Worm (Caenorhabditis elegans) whole organism, mixed stage, embryonic: ENCODE results near the gene T07F12.2.
A peak's percentile ranks its signal among the peaks of the same experiment; 100 is the strongest.

Experiments used
- M03D4.4 ChIP-seq: sonication (generic microtip); optimal IDR thresholded peaks from 2 replicates; lab custom pipeline; 2017; ENCODE audit warnings: mild to moderate bottlenecking, missing genetic modification characterization, missing compliant biosample characterization
- blmp-1 ChIP-seq: fragments of 150-350 bp; optimal IDR thresholded peaks from 2 replicates; lab custom pipeline; 2014; ENCODE audit warnings: missing biosample characterization, missing genetic modification characterization
- ceh-39 ChIP-seq: fragments of 150-350 bp; optimal IDR thresholded peaks from 2 replicates; lab custom pipeline; 2014; ENCODE audit warnings: missing biosample characterization, missing genetic modification characterization
- ceh-43 ChIP-seq: fragments of 200-800 bp; sonication (Bioruptor generic); optimal IDR thresholded peaks from 2 replicates; lab custom pipeline; 2018; ENCODE audit warnings: mild to moderate bottlenecking, missing genetic modification characterization, moderate library complexity, missing compliant biosample characterization
- ceh-83 ChIP-seq: fragments of 200-800 bp; sonication (Bioruptor generic); optimal IDR thresholded peaks from 2 replicates; lab custom pipeline; 2018; ENCODE audit warnings: mild to moderate bottlenecking, missing genetic modification characterization, missing compliant biosample characterization
- ces-1 ChIP-seq: fragments of 150-350 bp; optimal IDR thresholded peaks from 2 replicates; lab custom pipeline; 2014; ENCODE audit warnings: missing biosample characterization, missing genetic modification reagents, missing genetic modification characterization
- cnd-1 ChIP-seq: fragments of 200-800 bp; sonication (Bioruptor generic); optimal IDR thresholded peaks from 2 replicates; lab custom pipeline; 2018; ENCODE audit warnings: mild to moderate bottlenecking, missing genetic modification characterization, missing compliant biosample characterization
- drap-1 ChIP-seq: fragments of 200-800 bp; sonication (Bioruptor generic); optimal IDR thresholded peaks from 3 replicates; lab custom pipeline; 2018; ENCODE audit warnings: mild to moderate bottlenecking, missing genetic modification characterization, missing compliant biosample characterization
- elt-3 ChIP-seq: fragments of 150-350 bp; optimal IDR thresholded peaks from 2 replicates; lab custom pipeline; 2014; ENCODE audit warnings: missing biosample characterization, missing genetic modification characterization
- flh-1 ChIP-seq: fragments of 200-800 bp; sonication (Bioruptor generic); optimal IDR thresholded peaks from 2 replicates; lab custom pipeline; 2018; ENCODE audit warnings: mild to moderate bottlenecking, missing genetic modification characterization, moderate library complexity, missing compliant biosample characterization
- ham-2 ChIP-seq: fragments of 200-800 bp; sonication (Bioruptor generic); optimal IDR thresholded peaks from 2 replicates; lab custom pipeline; 2018; ENCODE audit warnings: mild to moderate bottlenecking, missing genetic modification characterization, missing compliant biosample characterization
- lin-13 ChIP-seq: fragments of 150-350 bp; optimal IDR thresholded peaks from 2 replicates; lab custom pipeline; 2014; ENCODE audit warnings: missing biosample characterization, missing genetic modification characterization
- lin-32 ChIP-seq: fragments of 200-800 bp; sonication (Bioruptor generic); optimal IDR thresholded peaks from 2 replicates; lab custom pipeline; 2018; ENCODE audit warnings: mild to moderate bottlenecking, missing genetic modification characterization, missing compliant biosample characterization
- mab-5 ChIP-seq: fragments of 150-350 bp; optimal IDR thresholded peaks from 2 replicates; lab custom pipeline; 2014; ENCODE audit warnings: missing biosample characterization, missing genetic modification characterization
- mep-1 ChIP-seq: fragments of 150-350 bp; optimal IDR thresholded peaks from 2 replicates; lab custom pipeline; 2017; ENCODE audit warnings: missing biosample characterization, missing genetic modification reagents, missing genetic modification characterization, inconsistent platforms
- mls-2 ChIP-seq: sonication (generic microtip); optimal IDR thresholded peaks from 2 replicates; lab custom pipeline; 2016; ENCODE audit warnings: mild to moderate bottlenecking, missing genetic modification characterization, moderate library complexity, missing compliant biosample characterization
- nhr-12 ChIP-seq: fragments of 150-350 bp; optimal IDR thresholded peaks from 2 replicates; lab custom pipeline; 2014; ENCODE audit warnings: missing biosample characterization, missing genetic modification characterization
- nhr-2 ChIP-seq: fragments of 150-350 bp; optimal IDR thresholded peaks from 2 replicates; lab custom pipeline; 2014; ENCODE audit warnings: missing biosample characterization, missing genetic modification characterization
- nhr-28 ChIP-seq: fragments of 150-350 bp; optimal IDR thresholded peaks from 2 replicates; lab custom pipeline; 2014; ENCODE audit warnings: missing biosample characterization, missing genetic modification characterization
- nhr-76 ChIP-seq: sonication (generic microtip); optimal IDR thresholded peaks from 2 replicates; lab custom pipeline; 2017; ENCODE audit warnings: missing biosample characterization, missing genetic modification characterization
- pha-4 ChIP-seq: fragments of 150-350 bp; optimal IDR thresholded peaks from 2 replicates; lab custom pipeline; 2018; ENCODE audit warnings: missing biosample characterization, missing genetic modification reagents, missing genetic modification characterization
- sem-2 ChIP-seq: fragments of 200-800 bp; sonication (Bioruptor generic); optimal IDR thresholded peaks from 2 replicates; lab custom pipeline; 2018; ENCODE audit warnings: mild to moderate bottlenecking, missing genetic modification characterization, missing compliant biosample characterization
- snpc-4 ChIP-seq: fragments of 150-350 bp; optimal IDR thresholded peaks from 2 replicates; lab custom pipeline; 2014; ENCODE audit warnings: missing biosample characterization, missing genetic modification characterization
- sptf-1 ChIP-seq: sonication (generic microtip); optimal IDR thresholded peaks from 2 replicates; lab custom pipeline; 2017; ENCODE audit warnings: mild to moderate bottlenecking, missing genetic modification characterization, moderate library complexity, missing compliant biosample characterization
- unc-120 ChIP-seq: sonication (generic microtip); optimal IDR thresholded peaks from 2 replicates; lab custom pipeline; 2017; ENCODE audit warnings: missing genetic modification characterization, missing compliant biosample characterization; ENCODE audit not compliant: poor library complexity, severe bottlenecking
- unc-39 ChIP-seq: fragments of 150-350 bp; optimal IDR thresholded peaks from 2 replicates; lab custom pipeline; 2014; ENCODE audit warnings: missing biosample characterization, missing genetic modification characterization
- unc-62 ChIP-seq: fragments of 150-350 bp; optimal IDR thresholded peaks from 2 replicates; lab custom pipeline; 2014; ENCODE audit warnings: missing biosample characterization, missing genetic modification reagents, missing genetic modification characterization
- zip-8 ChIP-seq: fragments of 150-350 bp; optimal IDR thresholded peaks from 2 replicates; lab custom pipeline; 2014; ENCODE audit warnings: missing biosample characterization, missing genetic modification characterization
- ztf-11 ChIP-seq: fragments of 150-350 bp; optimal IDR thresholded peaks from 2 replicates; lab custom pipeline; 2014; ENCODE audit warnings: missing biosample characterization, missing genetic modification characterization

The T07F12.2 gene

DNA sequence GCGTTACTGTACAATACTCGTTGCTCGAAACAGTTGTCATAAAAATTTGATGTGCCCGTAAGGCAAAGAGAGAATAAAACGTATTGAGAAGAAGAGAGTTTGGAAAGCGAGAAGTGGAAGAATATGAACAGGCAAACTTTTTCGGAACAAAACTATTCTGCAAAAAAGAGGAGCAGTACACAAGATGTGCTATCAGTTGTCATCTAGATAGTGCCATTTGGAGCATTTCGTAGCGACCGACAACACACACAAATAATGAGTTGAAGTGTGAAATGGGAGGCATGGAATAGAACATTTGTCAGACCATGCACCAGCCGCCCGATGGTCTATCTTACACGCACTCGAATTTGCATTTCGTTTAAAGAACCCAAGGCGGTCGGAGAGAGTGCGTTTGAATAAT is 28.0 kb upstream of the T07F12.2 start:
- no peak for TF ChIP-seq unc-120 (tag; lab: Kevin White, UChicago)
- TF ChIP-seq nhr-2 (tag; lab: Kevin White, UChicago) = no peak
- no peak for TF ChIP-seq sptf-1 (tag; lab: Kevin White, UChicago)
- TF ChIP-seq sem-2 (GFP tag; lab: Kevin White, UChicago) = no peak
- TF ChIP-seq unc-62 (GFP tag; lab: Kevin White, UChicago) = no peak
- no peak for TF ChIP-seq flh-1 (GFP tag; lab: Kevin White, UChicago)
- TF ChIP-seq blmp-1 (tag; lab: Kevin White, UChicago) = no peak
- TF ChIP-seq nhr-76 = no peak
- TF ChIP-seq lin-13 = no peak
- no peak for TF ChIP-seq ceh-39 (tag; lab: Kevin White, UChicago)
- TF ChIP-seq ceh-83 (GFP tag; lab: Kevin White, UChicago) = no peak

DNA sequence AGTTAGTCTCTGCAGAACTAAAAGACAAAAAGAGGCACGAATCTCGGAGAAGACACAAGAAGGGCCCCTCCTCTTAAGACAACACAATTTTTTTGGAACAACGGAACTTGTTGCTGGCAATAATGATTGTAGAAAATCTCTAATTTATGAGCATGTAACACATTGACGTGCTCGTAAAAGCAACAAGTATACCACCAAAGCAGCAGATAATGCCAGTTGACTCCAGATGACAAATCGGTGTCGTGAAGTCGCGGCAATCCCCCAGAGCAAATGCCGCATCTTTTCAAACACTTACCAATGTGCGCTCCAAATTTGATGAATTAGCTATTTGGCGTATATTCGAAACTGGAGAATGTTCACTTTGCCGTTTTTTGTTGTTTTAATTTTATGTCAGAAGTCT is 25.8 kb upstream of the T07F12.2 start:
- no peak for TF ChIP-seq mab-5 (tag; lab: Kevin White, UChicago)
- no peak for TF ChIP-seq ham-2 (GFP tag; lab: Kevin White, UChicago)
- TF ChIP-seq zip-8 (tag; lab: Kevin White, UChicago) = no peak

DNA sequence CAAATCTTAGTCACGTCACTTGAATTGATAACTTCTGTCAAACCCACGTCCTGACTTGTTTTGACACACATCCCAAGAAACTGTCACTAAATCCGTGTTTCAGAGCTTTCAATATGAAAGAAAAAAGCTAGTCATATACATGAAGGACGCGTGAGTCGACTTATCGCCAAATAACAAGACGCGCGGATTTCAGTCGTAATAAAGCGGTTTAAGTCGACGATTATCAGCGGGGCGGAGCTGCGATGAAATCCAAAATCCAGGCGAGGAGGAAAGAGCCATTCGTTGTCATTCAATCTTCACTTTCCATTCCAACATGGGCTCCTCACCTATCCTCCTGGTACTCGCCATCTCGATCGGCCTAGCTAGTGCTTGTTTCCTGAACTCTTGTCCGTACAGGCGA is 24.2 kb upstream of the T07F12.2 start, which contains the start of gene ntc-1:
Gene ntc-1 (plus strand): TSS at position 301 of the 400 bp plus-strand sequence.
- TF ChIP-seq sptf-1 (tag; lab: Kevin White, UChicago) (no peak), nhr-2 (tag; lab: Kevin White, UChicago) (no peak), M03D4.4 (tag; lab: Kevin White, UChicago) (no peak), lin-32 (GFP tag; lab: Kevin White, UChicago) (no peak), nhr-28 (tag; lab: Kevin White, UChicago) (no peak), nhr-76 (no peak), pha-4 (tag; lab: Kevin White, UChicago) (no peak), ham-2 (GFP tag; lab: Kevin White, UChicago) (no peak), elt-3 (tag; lab: Kevin White, UChicago) (no peak), snpc-4 (tag; lab: Kevin White, UChicago) (no peak), drap-1 (GFP tag; lab: Kevin White, UChicago) (no peak), ces-1 (GFP tag; lab: Kevin White, UChicago) (no peak), nhr-12 (no peak), blmp-1 (tag; lab: Kevin White, UChicago) (no peak), ceh-43 (GFP tag; lab: Kevin White, UChicago) (no peak), unc-62 (GFP tag; lab: Kevin White, UChicago) (no peak), mls-2 (tag; lab: Kevin White, UChicago) (no peak), sem-2 (GFP tag; lab: Kevin White, UChicago) (no peak)

DNA sequence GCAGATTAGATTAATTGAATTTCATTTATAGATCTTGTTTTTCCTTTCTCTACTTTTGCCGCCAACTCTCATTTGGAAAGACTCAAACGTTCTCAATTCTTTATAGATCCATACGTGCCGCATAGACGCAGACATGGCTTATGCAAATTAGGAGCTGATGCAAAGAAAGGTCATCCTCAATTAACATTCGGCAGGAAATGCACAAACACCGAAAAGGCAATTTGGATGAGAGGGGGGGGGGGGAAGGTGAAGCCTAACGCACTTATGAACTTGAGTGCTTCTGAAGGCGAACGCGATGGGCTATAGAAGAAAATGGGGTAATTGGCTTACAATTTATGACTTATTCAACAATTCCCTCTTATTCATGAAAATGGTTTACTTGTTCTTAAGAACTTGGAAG is 20.4 kb upstream of the T07F12.2 start:
- TF ChIP-seq ces-1 (GFP tag; lab: Kevin White, UChicago) (peak; percentile 96), mab-5 (tag; lab: Kevin White, UChicago) (no peak), mls-2 (tag; lab: Kevin White, UChicago) (peak; percentile 34), mep-1 (peak; percentile 18), M03D4.4 (tag; lab: Kevin White, UChicago) (no peak), ham-2 (GFP tag; lab: Kevin White, UChicago) (peak; percentile 49), ztf-11 (tag; lab: Kevin White, UChicago) (no peak)

DNA sequence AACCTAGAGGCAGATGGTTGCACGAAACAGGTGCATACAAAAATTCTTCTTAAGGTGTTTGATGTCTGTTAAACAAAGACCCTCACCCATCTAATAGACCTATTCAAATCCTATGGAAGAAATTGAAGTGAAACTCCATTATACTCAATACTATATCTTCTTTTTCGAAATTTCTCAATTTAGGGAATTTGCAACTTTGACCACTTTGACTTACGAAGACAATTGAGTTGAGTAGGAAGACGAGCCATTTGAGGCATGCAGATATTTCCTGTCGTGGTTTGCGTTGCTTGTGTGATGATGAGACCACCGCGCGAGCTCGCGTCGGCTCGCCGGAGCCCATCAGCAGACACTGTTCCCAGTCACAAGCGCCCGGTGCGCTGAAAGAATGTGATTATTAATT is 19.4 kb upstream of the T07F12.2 start:
- peak; percentile 91 for TF ChIP-seq ces-1 (GFP tag; lab: Kevin White, UChicago)
- TF ChIP-seq unc-39 = no peak

DNA sequence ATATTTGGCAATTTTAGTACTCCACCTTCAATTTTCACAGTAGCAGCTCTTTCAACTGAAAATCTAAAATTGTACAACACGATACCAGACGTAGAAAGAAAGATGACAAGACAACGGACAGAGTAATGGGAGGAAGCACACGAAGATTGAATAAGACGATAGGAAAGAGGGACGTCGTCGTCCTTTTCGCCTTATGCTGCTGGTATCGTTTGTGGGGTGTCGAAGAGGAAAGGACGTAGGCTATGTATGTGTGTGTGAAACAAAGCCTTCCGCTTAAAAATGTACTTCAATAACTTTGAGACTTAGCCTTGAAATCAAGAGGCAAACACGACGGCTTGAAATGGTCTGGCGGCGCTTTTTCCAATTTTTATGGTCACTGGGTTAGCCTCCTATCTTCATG is 17.3 kb upstream of the T07F12.2 start:
- TF ChIP-seq flh-1 (GFP tag; lab: Kevin White, UChicago) = no peak
- peak; percentile 51 for TF ChIP-seq ces-1 (GFP tag; lab: Kevin White, UChicago)
- TF ChIP-seq unc-62 (GFP tag; lab: Kevin White, UChicago) = no peak
- no peak for TF ChIP-seq cnd-1
- TF ChIP-seq, all 35 proteins: peak for 1
